Fruit fly (Drosophila melanogaster): ENCODE measurements around the gene CG10333.

The CG10333 gene

dm6 chr2L:18557965-18558537 is 48.6 kb upstream of the CG10333 start (continued):
- TF ChIP-seq Smox (GFP tag; optimal IDR thresholded peaks at IDR 0.05) (peak; percentile 24), CG15336 (GFP tag; IDR thresholded peaks at IDR 0.05) (peak; percentile 89), CG10631 (GFP tag; optimal IDR thresholded peaks at IDR 0.05) (peak; percentile 71), CG11902 (GFP tag; optimal IDR thresholded peaks at IDR 0.05) (peak; percentile 47), CG6808 (GFP tag; optimal IDR thresholded peaks at IDR 0.05) (peak; percentile 39), net (GFP tag; optimal IDR thresholded peaks at IDR 0.05) (peak; percentile 67), Hr4 (GFP tag; optimal IDR thresholded peaks at IDR 0.05) (peak; percentile 86), lz (GFP tag; optimal IDR thresholded peaks at IDR 0.05) (peak; percentile 38), CG6792 (GFP tag; optimal IDR thresholded peaks at IDR 0.05) (peak; percentile 70), fd59A (GFP tag; optimal IDR thresholded peaks at IDR 0.05) (peak; percentile 15), vri (GFP tag; optimal IDR thresholded peaks at IDR 0.05) (no peak), Ets21C (GFP tag; optimal IDR thresholded peaks at IDR 0.05) (no peak), spab (GFP tag; optimal IDR thresholded peaks at IDR 0.05) (peak; percentile 52), Eip78C (GFP tag) (peak; percentile 88)

dm6 chr2L:18559084-18559483 is 47.5 kb upstream of the CG10333 start:
- no peak for TF ChIP-seq cyc (GFP tag; optimal IDR thresholded peaks at IDR 0.05)
- no peak for TF ChIP-seq Hr39 (GFP tag; optimal IDR thresholded peaks at IDR 0.05)
- TF ChIP-seq fkh (GFP tag; optimal IDR thresholded peaks at IDR 0.05), result peak; percentile 67
- TF ChIP-seq CG8319 (GFP tag; optimal IDR thresholded peaks at IDR 0.05), result no peak
- TF ChIP-seq esn (GFP tag; optimal IDR thresholded peaks at IDR 0.05), result peak; percentile 9
- TF ChIP-seq Eip78C (GFP tag), result peak; percentile 35
- peak; percentile 8 for TF ChIP-seq Eip93F (GFP tag; optimal IDR thresholded peaks at IDR 0.05)
- TF ChIP-seq vri (GFP tag; optimal IDR thresholded peaks at IDR 0.05), result peak; percentile 16

dm6 chr2L:18561018-18561417 is 45.6 kb upstream of the CG10333 start:
- TF ChIP-seq Eip93F (GFP tag; optimal IDR thresholded peaks at IDR 0.05) (peak; percentile 54), pdm3 (GFP tag; optimal IDR thresholded peaks at IDR 0.05) (no peak), CG15336 (GFP tag; IDR thresholded peaks at IDR 0.05) (no peak), CG8119 (GFP tag; IDR thresholded peaks at IDR 0.05) (no peak), Sox15 (GFP tag; optimal IDR thresholded peaks at IDR 0.05) (no peak), CG6854 (GFP tag; optimal IDR thresholded peaks at IDR 0.05) (no peak), esn (GFP tag; optimal IDR thresholded peaks at IDR 0.05) (no peak), CG34406 (GFP tag; optimal IDR thresholded peaks at IDR 0.05) (no peak), svp (GFP tag) (peak; percentile 35), CG11902 (GFP tag; optimal IDR thresholded peaks at IDR 0.05) (no peak), vri (GFP tag; optimal IDR thresholded peaks at IDR 0.05) (peak; percentile 56), CG10669 (GFP tag; optimal IDR thresholded peaks at IDR 0.05) (no peak)

- TF ChIP-seq CG15336 (GFP tag; IDR thresholded peaks at IDR 0.05), result no peak
- peak; percentile 17 for TF ChIP-seq Sox14 (GFP tag; optimal IDR thresholded peaks at IDR 0.05)
- TF ChIP-seq ss (GFP tag; optimal IDR thresholded peaks at IDR 0.05), result no peak
- TF ChIP-seq vri (GFP tag; optimal IDR thresholded peaks at IDR 0.05), result peak; percentile 51
- TF ChIP-seq Eip93F (GFP tag; optimal IDR thresholded peaks at IDR 0.05), result peak; percentile 21
- TF ChIP-seq CG6163 (GFP tag; IDR thresholded peaks at IDR 0.05), result peak; percentile 40; the same call in 2 of the 3 replicates
- peak; percentile 38 for TF ChIP-seq Lpt (GFP tag; optimal IDR thresholded peaks at IDR 0.05)
- peak; percentile 60 for TF ChIP-seq Eip78C (GFP tag)
- no peak for TF ChIP-seq CG6808 (GFP tag; optimal IDR thresholded peaks at IDR 0.05)
- TF ChIP-seq CG6276 (GFP tag; optimal IDR thresholded peaks at IDR 0.05), result no peak
- no peak for TF ChIP-seq eg (GFP tag; IDR thresholded peaks at IDR 0.05)
- TF ChIP-seq acj6 (GFP tag; optimal IDR thresholded peaks at IDR 0.05), result no peak
- peak; percentile 31 for TF ChIP-seq net (GFP tag; optimal IDR thresholded peaks at IDR 0.05)
- TF ChIP-seq CG6854 (GFP tag; optimal IDR thresholded peaks at IDR 0.05), result peak; percentile 22
- no peak for TF ChIP-seq pdm3 (GFP tag; optimal IDR thresholded peaks at IDR 0.05)
- no peak for TF ChIP-seq CG8632 (GFP tag; optimal IDR thresholded peaks at IDR 0.05)
- no peak for TF ChIP-seq Met (GFP tag; optimal IDR thresholded peaks at IDR 0.05)
- peak; percentile 57 for TF ChIP-seq fkh (GFP tag; optimal IDR thresholded peaks at IDR 0.05)
- no peak for TF ChIP-seq CG7368 (GFP tag; optimal IDR thresholded peaks at IDR 0.05)
These were observed 45.0 kb upstream of the CG10333 start for dm6 chr2L:18561522-18562119.
